Fruit fly (Drosophila melanogaster) whole organism, prepupa: ENCODE measurements around the gene CG3638.

Experiments
- CG10631 ChIP-seq: fragments of 200-800 bp; sonication (Bioruptor generic); optimal IDR thresholded peaks from 2 replicates; lab custom pipeline; 2016; ENCODE audit warnings: missing biosample characterization, missing genetic modification characterization
- CG11762 ChIP-seq: fragments of 200-800 bp; sonication (Bioruptor generic); optimal IDR thresholded peaks from 3 replicates; lab custom pipeline; 2016; ENCODE audit warnings: missing biosample characterization, missing genetic modification characterization; ENCODE audit not compliant: insufficient read depth
- CG16779 ChIP-seq: fragments of 200-800 bp; sonication (Bioruptor generic); optimal IDR thresholded peaks from 3 replicates; lab custom pipeline; 2017; ENCODE audit warnings: missing biosample characterization, mild to moderate bottlenecking, missing genetic modification characterization
- CG32006 ChIP-seq: fragments of 200-800 bp; sonication (Bioruptor generic); optimal IDR thresholded peaks from 3 replicates; lab custom pipeline; 2017; ENCODE audit warnings: missing biosample characterization, mild to moderate bottlenecking, missing genetic modification characterization
- CG6854 ChIP-seq: fragments of 200-800 bp; sonication (Bioruptor generic); optimal IDR thresholded peaks from 2 replicates; lab custom pipeline; 2017; ENCODE audit warnings: missing biosample characterization, mild to moderate bottlenecking, missing genetic modification characterization
- CG8632 ChIP-seq: fragments of 200-800 bp; sonication (Bioruptor generic); optimal IDR thresholded peaks from 3 replicates; lab custom pipeline; 2016; ENCODE audit warnings: missing biosample characterization, missing genetic modification characterization
- Hr38 ChIP-seq: sonication (Bioruptor generic); optimal IDR thresholded peaks from 2 replicates; lab custom pipeline; 2016; ENCODE audit warnings: missing biosample characterization, missing genetic modification characterization
- Hr4 ChIP-seq: fragments of 200-800 bp; sonication (Bioruptor generic); optimal IDR thresholded peaks from 3 replicates; lab custom pipeline; 2016; ENCODE audit warnings: missing biosample characterization, missing genetic modification characterization
- OdsH ChIP-seq: fragments of 200-800 bp; sonication (Bioruptor generic); optimal IDR thresholded peaks from 3 replicates; lab custom pipeline; 2016; ENCODE audit warnings: missing biosample characterization, missing genetic modification characterization
- Sox102F ChIP-seq: fragments of 200-800 bp; sonication (Bioruptor generic); optimal IDR thresholded peaks from 2 replicates; lab custom pipeline; 2016; ENCODE audit warnings: missing biosample characterization, mild to moderate bottlenecking, missing genetic modification characterization
- lz ChIP-seq: fragments of 200-800 bp; sonication (Bioruptor generic); optimal IDR thresholded peaks from 3 replicates; lab custom pipeline; 2016; ENCODE audit warnings: missing biosample characterization, missing genetic modification characterization
- ss ChIP-seq, 2 experiments: fragments of 200-800 bp; sonication (Bioruptor generic); optimal IDR thresholded peaks; 2 replicates in 1 of 2; 3 replicates in 1 of 2; lab custom pipeline; 2017 to 2018; ENCODE audit warnings: mild to moderate bottlenecking in 2 of 2, missing biosample characterization in 2 of 2, missing genetic modification characterization in 2 of 2, moderate library complexity in 1 of 2

- TF ChIP-seq Hr4 (GFP tag; lab: Kevin White, UChicago) (peak; percentile 50), CG11762 (peak; percentile 68), OdsH (GFP tag; lab: Kevin White, UChicago) (peak; percentile 87), CG10631 (peak; percentile 75), ss (GFP tag; optimal IDR thresholded peaks at IDR 0.05; lab: Kevin White, UChicago) (peak; percentile 69 to 84), CG16779 (tag; lab: Kevin White, UChicago) (peak; percentile 60), CG6854 (GFP tag; lab: Kevin White, UChicago) (peak; percentile 65), CG8632 (peak; percentile 81), CG32006 (GFP tag; lab: Kevin White, UChicago) (peak; percentile 60), lz (peak; percentile 89), Sox102F (GFP tag; lab: Kevin White, UChicago) (peak; percentile 91), Hr38 (GFP tag; lab: Kevin White, UChicago) (no peak)
Measured at dm6 chrX:1248735-1249134, 12.3 kb upstream of the CG3638 start.
